Fruit fly (Drosophila melanogaster): ENCODE data around the gene TfIIFalpha.

TfIIFalpha gene

DNA sequence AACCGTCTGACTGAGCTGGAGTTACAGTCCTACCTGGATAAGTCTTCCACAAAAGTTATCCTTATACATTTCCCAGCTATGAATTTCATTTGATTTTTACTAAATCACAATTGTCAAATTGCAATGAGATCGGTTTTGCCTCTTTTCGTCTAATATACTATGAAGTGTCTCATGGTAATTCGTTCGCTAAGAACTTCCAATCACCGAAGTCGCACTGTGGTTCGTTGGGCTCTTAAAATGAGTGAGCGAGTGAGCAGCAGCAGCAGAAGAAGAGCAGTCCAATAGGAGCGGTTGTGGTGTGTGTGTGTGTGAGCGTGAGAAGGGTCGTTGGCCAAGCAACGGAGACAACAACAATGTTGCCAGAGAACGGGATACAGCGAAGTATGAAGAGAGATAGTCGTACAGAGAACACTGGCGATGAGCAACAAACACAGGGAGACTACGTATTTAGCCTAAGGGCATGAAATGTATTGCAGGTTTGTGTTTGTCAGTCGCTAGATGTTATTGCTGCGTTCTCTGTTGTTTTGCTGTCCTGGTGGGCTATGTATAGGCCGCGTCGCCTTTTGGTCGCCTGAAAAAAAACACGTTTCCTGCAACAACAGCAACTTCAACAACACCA is 43.8 kb downstream of the TfIIFalpha start (continued):
- TF ChIP-seq CG2199 (GFP tag; IDR thresholded peaks at IDR 0.05) (peak; percentile 81), ERR (GFP tag; optimal IDR thresholded peaks at IDR 0.05) (peak; percentile 91), CG16779 (GFP tag; IDR thresholded peaks at IDR 0.05) (peak; percentile 48; the same call in 1 of the 2 replicates), lbe (GFP tag; optimal IDR thresholded peaks at IDR 0.05) (peak; percentile 97), sc (optimal IDR thresholded peaks at IDR 0.05) (no peak), sc (GFP tag; optimal IDR thresholded peaks at IDR 0.05) (peak; percentile 82), CG14710 (tag; optimal IDR thresholded peaks at IDR 0.05) (peak; percentile 85), ac (GFP tag; optimal IDR thresholded peaks at IDR 0.05) (peak; percentile 80), tx (GFP tag; optimal IDR thresholded peaks at IDR 0.05) (peak; percentile 89), CG42726 (GFP tag; IDR thresholded peaks at IDR 0.05; ENCODE audit: partially characterized antibody) (no peak), ssp (GFP tag; IDR thresholded peaks at IDR 0.05) (peak; percentile 77), CG2120 (GFP tag; optimal IDR thresholded peaks at IDR 0.05) (peak; percentile 96), fd102C (GFP tag; optimal IDR thresholded peaks at IDR 0.05) (peak; percentile 69), ara (GFP tag; IDR thresholded peaks at IDR 0.05) (peak; percentile 90), CG4854 (GFP tag; optimal IDR thresholded peaks at IDR 0.05) (peak; percentile 83), CG10274 (GFP tag; optimal IDR thresholded peaks at IDR 0.05) (peak; percentile 66), Xbp1 (GFP tag; optimal IDR thresholded peaks at IDR 0.05) (peak; percentile 94), CG15696 (tag; optimal IDR thresholded peaks at IDR 0.05) (peak; percentile 81), CG3995 (GFP tag; optimal IDR thresholded peaks at IDR 0.05) (peak; percentile 76), CG2875 (GFP tag; optimal IDR thresholded peaks at IDR 0.05) (peak; percentile 89), Dek (tag; optimal IDR thresholded peaks at IDR 0.05) (peak; percentile 86), sd (tag; optimal IDR thresholded peaks at IDR 0.05) (peak; percentile 67), CG8478 (optimal IDR thresholded peaks at IDR 0.05) (no peak), dysf (GFP tag; IDR thresholded peaks at IDR 0.05) (peak; percentile 94), Vsx1 (GFP tag; optimal IDR thresholded peaks at IDR 0.05) (peak; percentile 78), ranshi (GFP tag; IDR thresholded peaks at IDR 0.05) (peak; percentile 90), Atf3 (GFP tag; optimal IDR thresholded peaks at IDR 0.05) (peak; percentile 86), CG11085 (GFP tag; IDR thresholded peaks at IDR 0.05) (peak; percentile 65; the same call in 1 of the 2 replicates), CG6654 (GFP tag; optimal IDR thresholded peaks at IDR 0.05) (peak; percentile 63), Sry-δ (GFP tag; optimal IDR thresholded peaks at IDR 0.05) (peak; percentile 52), bab2 (GFP tag; optimal IDR thresholded peaks at IDR 0.05) (peak; percentile 93), Asciz (GFP tag; optimal IDR thresholded peaks at IDR 0.05) (peak; percentile 60), ttk (GFP tag; IDR thresholded peaks at IDR 0.05) (peak; percentile 88), seq (GFP tag; IDR thresholded peaks at IDR 0.05) (peak; percentile 93), Fer1 (GFP tag; optimal IDR thresholded peaks at IDR 0.05) (peak; percentile 94), ham (GFP tag; IDR thresholded peaks at IDR 0.05) (peak; percentile 48; the same call in 1 of the 2 replicates), CG17829 (tag; optimal IDR thresholded peaks at IDR 0.05) (peak; percentile 93), CG4730 (GFP tag; IDR thresholded peaks at IDR 0.05) (peak; percentile 85), Rx (GFP tag; IDR thresholded peaks at IDR 0.05) (peak; percentile 85), Poxn (GFP tag; IDR thresholded peaks at IDR 0.05) (peak; percentile 71), phol (tag; optimal IDR thresholded peaks at IDR 0.05) (peak; percentile 87), gem (tag; optimal IDR thresholded peaks at IDR 0.05) (peak; percentile 94), dmrt11E (tag; optimal IDR thresholded peaks at IDR 0.05) (peak; percentile 91), sim (GFP tag; IDR thresholded peaks at IDR 0.05) (peak; percentile 74; the same call in 1 of the 2 replicates), amos (GFP tag; IDR thresholded peaks at IDR 0.05; ENCODE audit: partially characterized antibody) (no peak), CG12155 (GFP tag; optimal IDR thresholded peaks at IDR 0.05) (peak; percentile 92), PHDP (tag; optimal IDR thresholded peaks at IDR 0.05) (peak; percentile 94), onecut (GFP tag; IDR thresholded peaks at IDR 0.05) (peak; percentile 83), Pdp1 (GFP tag; optimal IDR thresholded peaks at IDR 0.05) (peak; percentile 89 to 95), chinmo (GFP tag; IDR thresholded peaks at IDR 0.05; ENCODE audit: partially characterized antibody) (0 out of 4 replicates have a peak, but pooled peaks have one; percentile 55)

All from whole organism, embryonic.